Worm (Caenorhabditis elegans) whole organism, dauer: ENCODE results near the gene F28F9.2.

Experiments used
- unc-62 ChIP-seq: sonication (generic microtip); optimal IDR thresholded peaks from 2 replicates; lab custom pipeline; 2017; ENCODE audit warnings: missing biosample characterization, missing genetic modification reagents, missing genetic modification characterization

Gene F28F9.2

ce11 chrIV:3857999-3858552 is 18.6 kb downstream of the F28F9.2 start:
- TF ChIP-seq unc-62, result no peak

DNA sequence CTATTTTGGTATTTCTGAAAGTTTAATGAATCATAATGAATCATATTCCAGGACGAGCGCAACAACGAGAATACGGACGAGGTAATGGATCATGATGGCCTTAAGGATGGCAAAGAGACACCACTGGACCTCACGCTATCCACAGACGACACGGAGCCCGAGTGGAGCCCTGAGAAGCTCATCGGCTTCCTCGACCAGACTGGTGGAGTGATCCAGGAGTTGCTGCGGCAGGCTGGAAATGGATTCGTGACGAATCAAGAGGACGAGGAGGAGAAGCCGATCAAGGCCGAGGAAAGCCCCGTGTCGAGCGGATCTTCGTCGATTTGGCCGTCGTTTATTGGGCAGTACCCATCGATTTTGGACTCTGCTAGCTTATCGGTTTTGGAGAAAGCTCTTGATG is 20.0 kb downstream of the F28F9.2 start:
- no peak for TF ChIP-seq unc-62

DNA sequence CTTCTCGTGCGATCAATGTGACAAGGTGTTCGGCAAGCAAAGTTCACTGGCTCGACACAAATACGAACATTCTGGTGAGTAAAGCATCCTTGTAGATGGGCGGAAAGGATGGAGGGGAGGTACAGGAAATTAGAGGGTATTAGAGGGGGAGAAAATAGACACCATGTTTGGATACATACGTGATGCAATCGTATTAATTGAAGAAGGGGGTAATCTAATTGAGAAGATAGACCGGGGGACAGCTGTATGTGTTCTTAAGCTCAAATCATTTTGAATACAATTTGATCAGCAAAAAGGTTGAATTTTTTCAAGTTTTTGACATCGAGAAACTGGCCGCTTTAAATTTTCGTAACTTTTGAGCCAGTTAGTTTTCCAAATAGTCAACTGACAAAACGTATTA is 20.9 kb downstream of the F28F9.2 start:
- no peak for TF ChIP-seq unc-62

DNA sequence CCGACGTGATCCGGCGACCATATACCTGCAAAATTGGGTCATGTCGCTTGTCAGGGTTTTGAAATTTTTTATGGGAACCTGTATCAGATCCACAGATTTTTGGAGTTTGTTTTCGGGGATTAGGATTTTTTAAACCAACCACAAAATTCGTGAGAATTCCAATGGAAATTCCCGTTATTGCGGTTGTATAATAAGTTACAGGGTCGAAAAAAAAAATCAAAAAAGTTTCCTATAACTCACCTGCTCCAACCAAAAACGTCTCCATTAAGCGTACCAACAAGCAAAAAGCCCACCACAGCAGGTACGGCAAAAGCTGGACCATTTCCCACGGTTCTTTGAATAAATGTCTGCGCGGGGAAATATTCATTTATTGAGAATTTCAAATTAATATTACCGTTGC is 23.4 kb downstream of the F28F9.2 start:
- no peak for TF ChIP-seq unc-62

DNA sequence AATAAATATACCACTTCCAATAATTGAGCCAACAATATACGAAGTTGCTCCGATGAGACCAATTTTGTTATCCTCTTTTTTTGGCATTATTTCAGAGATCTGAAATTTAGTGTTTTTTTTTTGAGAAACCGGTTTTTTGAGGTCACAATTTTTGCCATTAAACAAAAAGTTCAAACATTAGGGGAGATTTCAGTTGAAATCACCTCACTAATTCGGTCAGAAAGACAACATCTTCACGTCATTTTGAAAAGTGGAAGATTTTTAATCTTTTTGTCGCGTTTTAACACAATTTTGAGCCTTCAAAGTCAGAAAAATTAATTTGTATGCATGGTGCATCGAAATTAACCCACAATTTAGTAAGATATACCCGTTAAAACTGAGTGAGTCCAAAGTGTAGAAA is 25.4 kb downstream of the F28F9.2 start, which contains the start of gene aat-8:
TSS of gene aat-8 (minus strand) at position 101 of the 400 bp plus-strand sequence.
- no peak for TF ChIP-seq unc-62

ce11 chrIV:3866018-3866417 is 26.5 kb downstream of the F28F9.2 start:
- TF ChIP-seq unc-62, result no peak

DNA sequence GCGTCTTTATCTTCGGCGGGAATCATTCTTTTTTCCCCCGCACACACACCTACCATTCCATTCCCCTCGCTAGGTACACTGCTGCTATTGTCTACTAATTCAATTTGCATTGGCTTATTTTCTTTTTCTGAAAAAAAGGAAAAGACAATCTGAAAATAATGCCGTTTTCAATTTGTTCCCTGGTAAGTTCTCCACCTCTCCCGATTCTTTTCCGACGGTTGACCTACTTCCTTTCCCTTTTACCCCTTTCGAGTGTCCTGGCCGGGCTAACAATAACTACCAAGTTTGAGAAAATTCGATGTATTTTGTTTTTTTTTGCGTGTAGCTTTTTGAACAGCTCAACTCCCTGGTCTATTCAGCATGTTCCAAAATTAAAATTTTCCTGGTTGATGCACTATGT is 27.7 kb downstream of the F28F9.2 start, which contains the start of gene F37C4.4:
TSS of gene F37C4.4 (plus strand) at position 58 of the 400 bp plus-strand sequence.
- TF ChIP-seq unc-62, result no peak

DNA sequence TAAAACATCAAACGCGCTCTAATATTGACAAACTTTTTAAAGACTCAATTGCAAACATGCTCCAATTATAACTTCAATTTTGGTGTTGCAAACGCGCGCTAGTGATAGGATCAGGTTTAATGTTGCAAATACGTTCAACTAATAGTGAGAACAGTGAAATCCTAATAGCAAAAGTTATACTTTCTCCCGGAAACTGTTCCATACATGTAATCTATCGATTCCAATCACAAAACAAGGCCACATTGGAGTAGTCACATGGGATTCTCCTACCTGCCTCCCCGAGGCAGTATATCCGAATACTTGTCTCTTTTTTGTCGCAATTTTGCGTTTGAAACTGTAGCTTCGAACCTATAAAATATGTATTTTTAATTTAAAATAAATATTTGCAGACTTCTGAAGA is 30.4 kb downstream of the F28F9.2 start:
- TF ChIP-seq unc-62, result no peak

- TF ChIP-seq unc-62, result no peak
Observed at ce11 chrIV:3873195-3873594, 33.7 kb downstream of the F28F9.2 start.

ce11 chrIV:3873706-3874105 is 34.2 kb downstream of the F28F9.2 start, which contains the start of gene F37C4.5:
F37C4.5 (minus strand) TSS chrIV:3873806.
- TF ChIP-seq unc-62, result no peak

DNA sequence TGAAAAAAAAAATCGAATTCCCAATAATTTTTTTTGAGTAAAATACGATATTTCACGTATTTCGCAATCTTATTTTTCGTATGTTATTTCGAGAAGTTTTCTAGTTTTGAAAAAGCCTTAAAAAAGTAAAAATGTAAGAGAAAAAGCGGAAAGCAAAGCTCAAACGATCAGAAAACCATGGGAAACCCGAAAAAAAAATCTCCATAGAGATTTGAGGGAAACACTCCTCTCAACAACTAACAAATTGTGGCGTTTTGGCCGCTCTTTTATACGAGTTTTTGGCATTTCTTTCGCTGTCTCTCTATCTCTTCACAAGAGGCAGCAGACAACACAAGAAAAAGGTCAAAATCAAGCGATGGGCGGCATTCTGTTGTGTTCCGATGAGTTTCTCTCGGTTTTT is 34.9 kb downstream of the F28F9.2 start:
- TF ChIP-seq unc-62, result no peak

DNA sequence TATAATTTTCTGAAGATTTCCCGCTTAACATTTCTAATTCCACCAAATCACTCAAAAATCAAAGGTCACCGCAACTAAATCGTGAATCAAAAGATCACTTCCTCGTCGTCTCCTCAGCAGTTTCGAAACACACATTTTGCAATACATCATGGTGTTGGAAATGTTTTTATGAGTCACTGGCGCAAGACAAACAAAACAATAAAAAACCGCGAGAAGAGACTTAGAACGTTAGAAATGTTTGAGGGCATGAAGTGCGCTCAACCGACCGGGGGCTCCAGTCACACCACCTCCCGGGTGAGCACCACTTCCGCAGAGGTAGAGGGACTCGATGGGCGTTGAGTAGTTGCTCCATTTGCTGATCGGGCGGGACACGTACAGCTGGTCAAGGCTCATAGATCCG is 35.7 kb downstream of the F28F9.2 start:
- no peak for TF ChIP-seq unc-62

ce11 chrIV:3876955-3877354 is 37.4 kb downstream of the F28F9.2 start:
- no peak for TF ChIP-seq unc-62

DNA sequence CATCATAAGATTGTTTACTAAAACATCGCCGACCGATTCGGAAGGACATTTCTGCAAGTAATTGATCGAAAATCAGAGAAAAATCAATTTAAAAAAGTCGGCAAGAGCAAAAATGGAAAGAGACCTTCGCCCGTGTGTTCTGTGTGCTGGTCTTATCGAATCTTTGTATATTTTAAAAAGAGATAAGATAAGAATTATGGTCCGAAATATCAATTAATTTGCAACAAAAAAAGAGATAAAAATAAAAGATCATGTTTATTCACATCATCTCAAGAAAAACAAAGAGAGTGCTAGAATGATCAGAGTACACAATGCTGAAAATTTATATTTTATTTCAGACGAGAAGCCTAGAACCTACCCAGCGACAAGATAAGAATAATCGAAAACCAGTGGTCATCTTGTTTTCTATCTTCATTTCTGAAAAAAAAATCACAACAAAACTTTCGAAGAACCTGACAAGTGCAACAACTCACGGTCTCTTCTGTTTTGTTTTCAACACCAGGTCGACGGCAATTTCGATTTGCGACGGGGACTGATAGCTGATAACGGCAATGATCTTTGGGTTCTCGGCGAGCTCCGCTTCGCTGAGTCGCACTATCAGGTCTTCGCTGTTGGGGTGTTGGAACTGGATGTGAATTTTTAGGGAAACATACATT is 38.9 kb downstream of the F28F9.2 start, which contains the start of gene F37C4.6:
TSS of gene F37C4.6 (minus strand) at position 51 of the 656 bp plus-strand sequence.
- no peak for TF ChIP-seq unc-62

- no peak for TF ChIP-seq unc-62
Observed at ce11 chrIV:3881119-3881518, 41.6 kb downstream of the F28F9.2 start, which contains the start of the genes F37C4.8 and oac-23. F37C4.8 (minus strand) TSS chrIV:3881219. oac-23 (plus strand) TSS chrIV:3881441.

DNA sequence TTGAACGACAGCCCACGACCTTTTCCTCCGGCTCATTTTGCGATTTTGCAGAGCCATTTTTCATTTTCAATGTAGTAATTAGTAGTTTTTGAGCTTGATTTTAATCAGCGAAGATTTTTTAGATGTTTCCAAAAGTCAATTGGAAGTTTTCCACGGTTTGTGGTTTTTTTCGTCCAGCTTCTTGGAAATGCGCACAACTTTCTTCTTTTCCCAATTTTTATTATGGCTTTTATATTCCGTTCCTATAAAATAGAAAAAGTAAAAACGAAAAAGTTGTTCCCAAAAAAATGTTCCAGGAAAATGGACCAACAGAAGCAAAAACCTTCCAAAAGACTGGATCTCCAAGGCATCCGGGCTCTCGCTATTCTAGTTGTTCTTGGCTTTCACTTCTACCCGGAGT is 45.8 kb downstream of the F28F9.2 start, which contains the start of gene oac-22:
TSS of gene oac-22 (plus strand) at position 301 of the 400 bp plus-strand sequence.
- no peak for TF ChIP-seq unc-62

ce11 chrIV:3888963-3889362 is 49.4 kb downstream of the F28F9.2 start, which contains the start of gene oac-21:
oac-21 (plus strand) TSS chrIV:3889263.
- no peak for TF ChIP-seq unc-62
